Fruit fly (Drosophila melanogaster) whole organism, adult: ENCODE data around the gene RpL34a.

Experiments
- CG33017 ChIP-seq: fragments of 200-800 bp; sonication (Bioruptor generic); optimal IDR thresholded peaks from 2 replicates; lab custom pipeline; 2018; ENCODE audit warnings: missing biosample characterization, mild to moderate bottlenecking, missing genetic modification characterization, moderate library complexity
- CG5204 ChIP-seq: fragments of 200-800 bp; sonication (Bioruptor generic); optimal IDR thresholded peaks from 2 replicates; lab custom pipeline; 2016; ENCODE audit warnings: missing biosample characterization, missing genetic modification characterization

DNA sequence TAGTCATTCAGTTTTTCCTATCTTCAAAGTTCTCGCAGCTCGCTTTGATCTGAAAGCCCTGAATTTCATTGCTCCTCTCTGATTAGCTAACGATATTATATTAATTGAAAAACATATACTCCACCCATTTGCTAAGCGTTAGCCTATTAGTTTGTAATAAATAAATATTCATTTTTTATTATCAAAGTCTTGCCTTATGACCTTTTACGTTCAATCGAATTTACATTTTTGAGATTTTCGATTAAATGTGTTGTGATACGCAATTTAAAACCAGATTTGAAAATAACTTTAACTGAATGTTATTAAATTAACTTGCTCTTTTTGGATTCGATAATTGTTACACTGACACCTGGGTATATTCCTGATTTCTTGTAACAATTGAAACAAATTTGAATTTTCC, 3.8 kb upstream of the RpL34a start, which contains the start of gene CG14551:
- no peak for TF ChIP-seq CG5204 (GFP tag; lab: Kevin White, UChicago)
- no peak for TF ChIP-seq CG33017 (tag; lab: Kevin White, UChicago)
